Fruit fly (Drosophila melanogaster): ENCODE data around the gene CG12995.
A peak's percentile ranks its signal among the peaks of the same experiment; 100 is the strongest.

The CG12995 gene

DNA sequence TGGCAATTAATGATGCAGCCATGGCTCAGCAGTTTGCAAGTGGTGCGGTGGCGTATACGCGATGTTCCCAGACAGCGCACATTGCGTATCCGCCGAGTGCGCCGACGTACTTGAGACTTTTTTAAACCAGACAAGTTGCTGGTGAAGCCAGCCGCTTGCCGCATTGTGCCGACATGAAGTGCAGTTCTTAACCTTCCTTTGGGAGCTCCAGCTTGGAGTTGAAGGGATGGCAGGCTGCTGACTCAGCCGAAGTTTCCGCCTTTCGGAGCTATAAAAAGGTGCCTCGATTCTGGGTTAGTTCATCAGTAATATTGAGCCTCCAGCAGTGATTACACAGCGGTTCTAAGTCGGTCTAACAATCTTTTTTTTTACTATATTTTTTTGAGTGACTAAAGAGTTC lies 11.3 kb upstream of the CG12995 start, which contains the start of gene CG5172:
Gene CG5172, plus strand, starts transcription at position 301 of the 400 bp plus-strand sequence.
- no peak for TF ChIP-seq h (GFP tag; optimal IDR thresholded peaks at IDR 0.05)
- TF ChIP-seq Mio (GFP tag; optimal IDR thresholded peaks at IDR 0.05), result no peak

DNA sequence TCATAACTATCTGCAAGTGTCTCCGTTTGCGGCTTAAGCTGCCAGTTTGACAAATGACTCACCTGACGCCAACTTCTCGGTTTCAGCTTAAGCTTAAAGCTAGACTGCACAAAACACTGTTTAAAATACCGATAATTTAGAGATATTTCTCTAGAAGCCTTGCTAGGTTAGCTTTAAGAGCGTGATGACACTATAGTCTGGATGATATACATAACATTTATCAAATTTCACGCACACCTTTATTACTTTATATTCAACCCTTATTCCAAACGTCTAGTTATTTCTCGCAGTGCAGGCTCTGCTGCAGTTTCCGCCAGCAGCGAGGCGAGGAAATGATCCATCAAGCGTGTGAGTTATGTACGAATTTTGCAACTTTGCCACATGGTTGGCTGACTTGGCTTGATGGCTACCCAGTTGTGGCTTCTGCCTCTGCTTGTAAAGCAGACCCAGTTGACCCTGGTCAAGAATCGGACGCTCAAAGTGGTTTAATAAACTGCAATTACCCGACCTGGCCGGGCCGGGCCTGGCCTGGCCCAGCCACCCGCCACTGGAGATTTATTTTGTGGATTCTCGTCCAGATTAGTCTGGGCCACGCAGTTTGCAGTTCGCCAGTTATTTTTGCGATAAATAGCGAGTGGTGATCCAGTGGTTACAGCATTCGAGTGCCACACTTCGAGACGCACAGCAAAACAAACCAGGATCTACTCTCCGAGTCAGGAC lies 8.6 kb upstream of the CG12995 start, which contains the start of gene CG12998:
Gene CG12998, plus strand, starts transcription at position 436 of the 720 bp plus-strand sequence.
- TF ChIP-seq Dfd (GFP tag; optimal IDR thresholded peaks at IDR 0.05), result peak; percentile 97
- TF ChIP-seq lola (GFP tag; optimal IDR thresholded peaks at IDR 0.05), result no peak

DNA sequence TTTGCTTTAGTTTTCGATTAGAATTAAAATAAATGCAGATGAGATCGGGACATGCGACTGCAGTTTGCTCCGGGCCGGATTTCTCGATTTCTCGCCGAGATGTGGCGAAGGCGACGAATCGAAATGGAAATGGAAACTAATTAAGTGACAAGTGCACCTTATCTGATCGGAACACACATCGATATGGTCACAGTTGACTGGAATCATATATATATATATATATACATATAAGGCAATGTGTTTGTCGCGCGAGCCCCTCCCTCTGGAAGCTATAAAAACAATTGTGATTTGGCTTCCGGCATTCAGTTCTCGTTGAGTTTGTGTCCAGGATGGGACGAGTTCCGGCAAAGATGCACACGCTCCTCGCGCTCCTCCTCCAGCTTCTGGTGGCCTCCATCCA lies 5.2 kb upstream of the CG12995 start, which contains the start of gene CG5162:
Gene CG5162, plus strand, starts transcription at position 301 of the 400 bp plus-strand sequence.
- TF ChIP-seq Dif (GFP tag; optimal IDR thresholded peaks at IDR 0.05; ENCODE audit: partially characterized antibody) (no peak), foxo (GFP tag; optimal IDR thresholded peaks at IDR 0.05) (no peak), ey (GFP tag; optimal IDR thresholded peaks at IDR 0.05) (no peak), dsf (GFP tag; optimal IDR thresholded peaks at IDR 0.05; ENCODE audit: borderline replicate concordance) (no peak), dl (GFP tag; optimal IDR thresholded peaks at IDR 0.05; ENCODE audit: insufficient read depth in 1 of 2, partially characterized antibody in 2 of 2) (no peak), pan (optimal IDR thresholded peaks at IDR 0.05) (no peak), h (GFP tag; optimal IDR thresholded peaks at IDR 0.05) (no peak), Hnf4 (GFP tag; optimal IDR thresholded peaks at IDR 0.05) (no peak), GATAd (GFP tag; optimal IDR thresholded peaks at IDR 0.05) (no peak), brk (GFP tag; optimal IDR thresholded peaks at IDR 0.05) (no peak), jim (GFP tag; optimal IDR thresholded peaks at IDR 0.05) (no peak), sv (GFP tag; optimal IDR thresholded peaks at IDR 0.05) (no peak), Myc (optimal IDR thresholded peaks at IDR 0.05) (no peak), N (GFP tag; optimal IDR thresholded peaks at IDR 0.05) (no peak), OdsH (GFP tag; optimal IDR thresholded peaks at IDR 0.05) (no peak), CG32264 (GFP tag; optimal IDR thresholded peaks at IDR 0.05) (no peak)

DNA sequence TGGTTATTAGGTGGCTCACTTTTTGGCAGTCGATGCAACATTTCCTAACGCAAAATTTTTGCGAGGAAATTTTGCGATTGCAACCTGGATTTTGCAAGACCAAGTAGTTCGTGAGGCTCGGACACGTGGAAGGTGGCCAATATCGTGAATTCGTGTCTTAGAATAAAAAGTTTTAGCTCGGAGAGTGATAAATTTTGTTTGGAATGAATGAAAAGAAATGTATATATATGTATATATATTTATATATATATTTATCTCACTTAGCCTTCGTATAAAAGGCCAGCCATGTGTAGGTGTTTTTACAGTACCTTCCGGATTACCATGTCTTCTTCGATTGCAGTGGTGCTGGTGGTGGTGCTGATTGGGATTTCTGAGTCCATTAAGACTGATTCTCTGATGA lies 2.2 kb upstream of the CG12995 start, which contains the start of gene CG18258:
Gene CG18258, plus strand, starts transcription at position 301 of the 400 bp plus-strand sequence.
- TF ChIP-seq pan (optimal IDR thresholded peaks at IDR 0.05) (no peak), dl (GFP tag; optimal IDR thresholded peaks at IDR 0.05; ENCODE audit: insufficient read depth in 1 of 2, partially characterized antibody in 2 of 2) (no peak)

DNA sequence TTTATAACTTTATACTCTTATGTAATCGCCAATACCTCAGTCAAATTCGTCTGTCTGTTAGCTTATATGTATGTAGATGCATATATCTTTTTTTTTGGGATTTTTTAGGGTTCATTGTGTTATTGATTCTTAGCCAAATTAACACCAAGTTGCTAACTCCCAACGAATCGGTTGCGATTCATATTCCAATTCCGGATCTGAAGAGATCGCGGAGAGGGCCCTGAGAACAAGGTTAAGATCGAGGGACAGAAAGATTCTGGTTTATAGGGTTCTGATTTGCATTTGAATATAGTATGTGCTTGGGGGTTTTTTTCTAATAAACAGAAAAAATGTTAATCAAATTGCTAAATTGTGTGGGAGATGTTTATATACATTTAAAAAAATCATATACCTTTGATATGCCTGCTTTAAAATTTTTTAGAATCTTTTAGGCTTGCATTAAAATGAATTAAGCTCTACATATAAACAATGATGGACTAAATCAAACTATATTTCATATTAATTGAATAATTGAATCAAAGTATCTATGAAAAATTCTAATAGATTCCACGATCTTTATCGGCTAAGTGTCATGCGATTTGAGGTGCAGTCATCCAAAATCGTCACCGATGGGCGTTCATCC lies 1.8 kb downstream of the CG12995 start, which contains the start of gene CG32563:
Gene CG32563, plus strand, starts transcription at position 572 of the 622 bp plus-strand sequence.
- TF ChIP-seq dl (GFP tag; optimal IDR thresholded peaks at IDR 0.05; ENCODE audit: insufficient read depth in 1 of 2, partially characterized antibody in 2 of 2), result no peak
- no peak for TF ChIP-seq rgr (GFP tag; optimal IDR thresholded peaks at IDR 0.05)
- TF ChIP-seq jim (GFP tag; optimal IDR thresholded peaks at IDR 0.05), result no peak
- no peak for TF ChIP-seq CrebA (GFP tag; optimal IDR thresholded peaks at IDR 0.05; ENCODE audit: borderline replicate concordance)
- TF ChIP-seq brk (GFP tag; optimal IDR thresholded peaks at IDR 0.05), result no peak
- TF ChIP-seq usp (GFP tag; optimal IDR thresholded peaks at IDR 0.05), result no peak
- TF ChIP-seq fru (GFP tag; optimal IDR thresholded peaks at IDR 0.05), result no peak
- no peak for TF ChIP-seq N (GFP tag; optimal IDR thresholded peaks at IDR 0.05)
- no peak for TF ChIP-seq CG32264 (GFP tag; optimal IDR thresholded peaks at IDR 0.05)
- TF ChIP-seq dsf (GFP tag; optimal IDR thresholded peaks at IDR 0.05; ENCODE audit: borderline replicate concordance), result no peak
- TF ChIP-seq lola (GFP tag; optimal IDR thresholded peaks at IDR 0.05), result no peak

DNA sequence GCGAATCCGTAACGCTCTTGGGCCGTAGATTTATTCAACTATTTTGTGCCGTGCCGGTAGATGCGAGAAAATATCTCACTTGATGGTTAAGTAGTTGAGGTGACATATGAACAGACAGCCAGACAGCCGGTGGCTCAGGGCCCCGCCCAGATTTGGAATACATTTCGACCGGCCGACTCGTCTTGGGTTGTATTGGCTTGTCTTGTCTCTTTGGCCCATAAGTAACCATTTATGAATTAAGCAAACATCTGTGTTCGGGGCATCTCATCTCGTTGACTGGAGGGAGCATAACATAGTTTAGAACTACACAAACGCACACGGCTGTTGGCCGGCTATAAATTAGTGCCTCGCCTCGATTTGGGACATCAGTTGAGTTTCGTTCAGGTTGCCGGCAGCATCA lies 3.8 kb downstream of the CG12995 start, which contains the start of gene CG32564:
Gene CG32564, plus strand, starts transcription at position 362 of the 400 bp plus-strand sequence.
- TF ChIP-seq rgr (GFP tag; optimal IDR thresholded peaks at IDR 0.05) (no peak), woc (GFP tag; optimal IDR thresholded peaks at IDR 0.05) (no peak)

DNA sequence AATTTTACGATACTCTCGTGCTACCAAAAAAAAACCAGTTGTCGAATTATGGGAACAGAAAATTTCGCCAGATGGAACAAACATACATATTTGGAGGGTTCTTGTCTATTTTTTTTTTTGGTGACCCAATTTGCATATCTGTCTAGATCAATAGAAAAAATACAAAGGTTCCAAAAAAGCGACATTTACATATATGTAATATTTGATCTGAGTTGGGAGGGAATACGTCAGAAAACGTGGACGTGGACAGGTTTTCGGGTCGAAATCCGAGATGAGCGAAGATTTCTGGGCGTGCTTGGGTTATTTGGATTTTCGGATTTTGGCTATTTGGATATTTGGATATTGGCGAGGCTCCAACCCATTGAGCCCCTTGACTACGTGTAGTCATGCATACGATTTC lies 4.8 kb downstream of the CG12995 start:
- TF ChIP-seq h (GFP tag; optimal IDR thresholded peaks at IDR 0.05) (no peak), woc (GFP tag; optimal IDR thresholded peaks at IDR 0.05) (no peak), fru (GFP tag; optimal IDR thresholded peaks at IDR 0.05) (no peak), Hr83 (GFP tag; optimal IDR thresholded peaks at IDR 0.05; ENCODE audit: poor library complexity, severe bottlenecking) (no peak), dmrt93B (GFP tag; optimal IDR thresholded peaks at IDR 0.05) (no peak)
